Worm (Caenorhabditis elegans): Measurements from ENCODE around the gene Y97E10AL.1.

Y97E10AL.1 gene

DNA sequence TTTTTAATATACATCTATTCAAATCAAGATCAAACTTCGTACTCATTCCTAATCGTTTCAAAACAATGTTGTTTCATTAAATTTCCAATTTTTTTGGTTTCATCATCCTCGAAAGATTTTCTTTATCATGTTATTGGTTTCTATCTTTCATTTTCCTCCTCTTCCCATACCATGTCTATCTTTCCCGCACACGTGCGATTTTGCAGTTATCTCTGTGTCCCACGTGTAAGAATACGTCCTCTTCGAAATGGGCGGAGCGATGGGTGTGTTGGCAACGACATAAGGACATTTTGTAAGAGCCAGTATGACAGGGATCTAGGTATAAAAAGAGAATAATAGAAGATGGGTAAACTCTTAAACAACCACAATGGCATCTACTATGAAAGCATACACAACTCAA lies 40.4 kb downstream of the Y97E10AL.1 start, which contains the start of gene F43H9.4 (continued):
- TF ChIP-seq ceh-44 (GFP tag; IDR thresholded peaks at IDR 0.05) (no peak), hlh-11 (tag; optimal IDR thresholded peaks at IDR 0.05) (peak; percentile 51), nhr-41 (GFP tag; IDR thresholded peaks at IDR 0.05) (no peak), skn-1 (tag; optimal IDR thresholded peaks at IDR 0.05) (no peak), pqm-1 (tag; optimal IDR thresholded peaks at IDR 0.05) (no peak), ama-1 (optimal IDR thresholded peaks at IDR 0.05) (no peak), T20F7.1 (GFP tag; optimal IDR thresholded peaks at IDR 0.05) (no peak), daf-8 (GFP tag; IDR thresholded peaks at IDR 0.05) (no peak), mdl-1 (tag; optimal IDR thresholded peaks at IDR 0.05) (peak; percentile 79 to 89), egl-27 (tag; optimal IDR thresholded peaks at IDR 0.05) (no peak), mdt-29 (GFP tag; IDR thresholded peaks at IDR 0.05) (no peak), ceh-20 (GFP tag; IDR thresholded peaks at IDR 0.05) (no peak), aha-1 (tag) (peak; percentile 71), lsy-2 (tag; optimal IDR thresholded peaks at IDR 0.05) (no peak), snpc-4 (tag; optimal IDR thresholded peaks at IDR 0.05) (no peak), dmd-8 (GFP tag; IDR thresholded peaks at IDR 0.05) (no peak), unc-130 (GFP tag; optimal IDR thresholded peaks at IDR 0.05) (no peak), lim-7 (GFP tag; IDR thresholded peaks at IDR 0.05) (no peak), aly-2 (tag; optimal IDR thresholded peaks at IDR 0.05) (no peak), Y5F2A.4 (GFP tag; optimal IDR thresholded peaks at IDR 0.05) (no peak), Y48G9A.11 (GFP tag; IDR thresholded peaks at IDR 0.05) (no peak), F10B5.3 (tag; optimal IDR thresholded peaks at IDR 0.05) (no peak), cey-2 (tag; optimal IDR thresholded peaks at IDR 0.05; ENCODE audit: borderline replicate concordance, insufficient read depth) (peak; percentile 86), ceh-82 (tag; optimal IDR thresholded peaks at IDR 0.05) (no peak), lin-38 (GFP tag; IDR thresholded peaks at IDR 0.05) (no peak), nhr-6 (tag; optimal IDR thresholded peaks at IDR 0.05) (no peak), hlh-30 (tag; optimal IDR thresholded peaks at IDR 0.05; ENCODE audit: insufficient read depth) (peak; percentile 55), ctbp-1 (GFP tag; IDR thresholded peaks at IDR 0.05) (no peak), nhr-76 (tag; optimal IDR thresholded peaks at IDR 0.05) (no peak), unc-39 (tag; optimal IDR thresholded peaks at IDR 0.05) (no peak), mxl-3 (GFP tag; optimal IDR thresholded peaks at IDR 0.05) (peak; percentile 99), nhr-48 (tag; optimal IDR thresholded peaks at IDR 0.05) (peak; percentile 73), nhr-102 (tag; optimal IDR thresholded peaks at IDR 0.05) (no peak), dmd-9 (GFP tag; IDR thresholded peaks at IDR 0.05) (no peak), php-3 (GFP tag; IDR thresholded peaks at IDR 0.05) (no peak), dmd-6 (GFP tag; IDR thresholded peaks at IDR 0.05) (peak; percentile 76), spr-1 (tag; optimal IDR thresholded peaks at IDR 0.05) (no peak), lin-13 (GFP tag; optimal IDR thresholded peaks at IDR 0.05) (no peak), unc-62 (GFP tag; optimal IDR thresholded peaks at IDR 0.05 in 1 of 2) (peak in 1 of 2 experiments; percentile 99), unc-62 (tag; optimal IDR thresholded peaks at IDR 0.05) (no peak), ZK337.2 (GFP tag; IDR thresholded peaks at IDR 0.05) (no peak), Y105C5A.15 (GFP tag; IDR thresholded peaks at IDR 0.05) (no peak)

ce11 chrV:8027429-8028142 lies 41.6 kb downstream of the Y97E10AL.1 start:
- TF ChIP-seq pqm-1 (tag; optimal IDR thresholded peaks at IDR 0.05) (peak; percentile 5), nhr-28 (tag; optimal IDR thresholded peaks at IDR 0.05) (peak; percentile 60), nhr-76 (tag; optimal IDR thresholded peaks at IDR 0.05) (peak; percentile 3), hif-1 (tag; optimal IDR thresholded peaks at IDR 0.05) (no peak), dmd-6 (GFP tag; IDR thresholded peaks at IDR 0.05) (peak; percentile 39), nhr-48 (tag; optimal IDR thresholded peaks at IDR 0.05) (peak; percentile 18), daf-16 (GFP tag; optimal IDR thresholded peaks at IDR 0.05) (no peak), daf-16 (tag; optimal IDR thresholded peaks at IDR 0.05) (peak; percentile 73), daf-19 (GFP tag; conservative IDR thresholded peaks at IDR 0.05) (no peak), attf-4 (tag; optimal IDR thresholded peaks at IDR 0.05) (no peak), Y75B8A.6 (GFP tag; IDR thresholded peaks at IDR 0.05) (0 out of 2 replicates have a peak, but pooled peaks have one; percentile 26)

Measured in whole organism, L4 larva.